Worm (Caenorhabditis elegans) whole organism, L3 larva: ENCODE measurements around the gene F54B3.4.

Experiments used
- R02D3.7 ChIP-seq: fragments of 150-350 bp; optimal IDR thresholded peaks from 2 replicates; lab custom pipeline; 2014; ENCODE audit warnings: missing biosample characterization, missing genetic modification characterization
- ZK546.5 ChIP-seq: sonication (generic microtip); optimal IDR thresholded peaks from 2 replicates; lab custom pipeline; 2017; ENCODE audit warnings: missing biosample characterization, missing genetic modification characterization
- aly-2 ChIP-seq: fragments of 150-350 bp; optimal IDR thresholded peaks from 2 replicates; lab custom pipeline; 2014; ENCODE audit warnings: missing biosample characterization, missing genetic modification characterization
- ceh-82 ChIP-seq: fragments of 150-350 bp; optimal IDR thresholded peaks from 2 replicates; lab custom pipeline; 2014; ENCODE audit warnings: missing biosample characterization, missing genetic modification characterization
- ceh-9 ChIP-seq: sonication (generic microtip); optimal IDR thresholded peaks from 2 replicates; lab custom pipeline; 2018; ENCODE audit warnings: missing biosample characterization, missing genetic modification characterization
- daf-12 ChIP-seq: fragments of 150-350 bp; optimal IDR thresholded peaks from 2 replicates; lab custom pipeline; 2014; ENCODE audit warnings: missing biosample characterization, missing genetic modification reagents, missing genetic modification characterization
- egl-5 ChIP-seq: fragments of 150-350 bp; optimal IDR thresholded peaks from 2 replicates; lab custom pipeline; 2017; ENCODE audit warnings: missing biosample characterization, missing genetic modification reagents, missing genetic modification characterization, inconsistent platforms
- elt-1 ChIP-seq: fragments of 150-350 bp; optimal IDR thresholded peaks from 2 replicates; lab custom pipeline; 2014; ENCODE audit warnings: missing biosample characterization, missing genetic modification characterization
- eor-1 ChIP-seq, 2 experiments: fragments of 150-350 bp; optimal IDR thresholded peaks; 2 replicates each; lab custom pipeline; 2014 to 2018; ENCODE audit warnings: missing biosample characterization in 2 of 2, missing genetic modification characterization in 2 of 2
- fkh-2 ChIP-seq: fragments of 150-350 bp; optimal IDR thresholded peaks from 2 replicates; lab custom pipeline; 2014; ENCODE audit warnings: missing biosample characterization, missing genetic modification reagents, missing genetic modification characterization
- fos-1 ChIP-seq: fragments of 150-350 bp; optimal IDR thresholded peaks from 2 replicates; lab custom pipeline; 2014; ENCODE audit warnings: missing biosample characterization, missing genetic modification characterization
- hmg-11 ChIP-seq: sonication (generic microtip); optimal IDR thresholded peaks from 2 replicates; lab custom pipeline; 2016; ENCODE audit warnings: missing genetic modification characterization, missing compliant biosample characterization
- lin-15B ChIP-seq: fragments of 150-350 bp; optimal IDR thresholded peaks from 2 replicates; lab custom pipeline; 2014; ENCODE audit warnings: missing biosample characterization, missing genetic modification characterization
- lsy-12 ChIP-seq: sonication (generic microtip); optimal IDR thresholded peaks from 2 replicates; lab custom pipeline; 2016; ENCODE audit warnings: mild to moderate bottlenecking, missing genetic modification characterization, missing compliant biosample characterization
- mdl-1 ChIP-seq: fragments of 150-350 bp; optimal IDR thresholded peaks from 2 replicates; lab custom pipeline; 2014; ENCODE audit warnings: missing biosample characterization, missing genetic modification characterization
- mml-1 ChIP-seq: fragments of 150-350 bp; sonication (generic microtip); optimal IDR thresholded peaks from 3 replicates; lab custom pipeline; 2014; ENCODE audit warnings: missing biosample characterization, missing genetic modification characterization
- nfya-1 ChIP-seq: sonication (generic microtip); optimal IDR thresholded peaks from 2 replicates; lab custom pipeline; 2017; ENCODE audit warnings: missing genetic modification characterization, mild to moderate bottlenecking, missing compliant biosample characterization, antibody characterized with exemption, moderate library complexity; ENCODE audit not compliant: insufficient read depth
- nhr-11 ChIP-seq: fragments of 150-350 bp; optimal IDR thresholded peaks from 2 replicates; lab custom pipeline; 2014; ENCODE audit warnings: missing biosample characterization, missing genetic modification characterization
- nhr-12 ChIP-seq: fragments of 150-350 bp; optimal IDR thresholded peaks from 2 replicates; lab custom pipeline; 2014; ENCODE audit warnings: missing biosample characterization, missing genetic modification characterization
- nhr-23 ChIP-seq: fragments of 150-350 bp; optimal IDR thresholded peaks from 2 replicates; lab custom pipeline; 2014; ENCODE audit warnings: missing biosample characterization, missing genetic modification reagents, missing genetic modification characterization
- nhr-25 ChIP-seq: sonication (generic microtip); optimal IDR thresholded peaks from 2 replicates; lab custom pipeline; 2017; ENCODE audit warnings: missing biosample characterization, missing genetic modification characterization
- nhr-28 ChIP-seq: fragments of 150-350 bp; optimal IDR thresholded peaks from 2 replicates; lab custom pipeline; 2014; ENCODE audit warnings: missing biosample characterization, missing genetic modification characterization
- nhr-43 ChIP-seq: sonication (generic microtip); optimal IDR thresholded peaks from 2 replicates; lab custom pipeline; 2016; ENCODE audit warnings: mild to moderate bottlenecking, missing genetic modification characterization, missing compliant biosample characterization; ENCODE audit not compliant: poor library complexity, severe bottlenecking
- nhr-67 ChIP-seq: fragments of 150-350 bp; optimal IDR thresholded peaks from 2 replicates; lab custom pipeline; 2014; ENCODE audit warnings: missing biosample characterization, missing genetic modification characterization
- nhr-76 ChIP-seq: fragments of 150-350 bp; sonication (generic microtip); optimal IDR thresholded peaks from 5 replicates; lab custom pipeline; 2014; ENCODE audit warnings: missing biosample characterization, missing genetic modification characterization
- pha-4 ChIP-seq: fragments of 150-350 bp; optimal IDR thresholded peaks from 2 replicates; lab custom pipeline; 2014; ENCODE audit warnings: missing biosample characterization, missing genetic modification reagents, missing genetic modification characterization
- sea-2 ChIP-seq: fragments of 150-350 bp; sonication (generic microtip); optimal IDR thresholded peaks from 4 replicates; lab custom pipeline; 2014; ENCODE audit warnings: missing biosample characterization, missing genetic modification reagents, missing genetic modification characterization
- skn-1 ChIP-seq: fragments of 150-350 bp; optimal IDR thresholded peaks from 2 replicates; lab custom pipeline; 2014; ENCODE audit warnings: missing biosample characterization, missing genetic modification characterization
- snpc-4 ChIP-seq: fragments of 150-350 bp; optimal IDR thresholded peaks from 2 replicates; lab custom pipeline; 2014; ENCODE audit warnings: missing biosample characterization, missing genetic modification characterization
- tbx-2 ChIP-seq: sonication (generic microtip); optimal IDR thresholded peaks from 2 replicates; lab custom pipeline; 2016; ENCODE audit warnings: mild to moderate bottlenecking, missing genetic modification characterization, missing compliant biosample characterization
- unc-39 ChIP-seq: sonication (generic microtip); optimal IDR thresholded peaks from 4 replicates; lab custom pipeline; 2017; ENCODE audit warnings: missing biosample characterization, missing genetic modification characterization
- unc-62 ChIP-seq: fragments of 150-350 bp; sonication (generic microtip); optimal IDR thresholded peaks from 4 replicates; lab custom pipeline; 2014; ENCODE audit warnings: missing biosample characterization, missing genetic modification reagents, missing genetic modification characterization
- zag-1 ChIP-seq: fragments of 150-350 bp; optimal IDR thresholded peaks from 2 replicates; lab custom pipeline; 2014; ENCODE audit warnings: missing biosample characterization, missing genetic modification characterization
- ztf-4 ChIP-seq: fragments of 150-350 bp; optimal IDR thresholded peaks from 2 replicates; lab custom pipeline; 2014; ENCODE audit warnings: missing biosample characterization, missing genetic modification characterization

F54B3.4 gene

ce11 chrII:10271093-10271492 is at the start of gene F54B3.4:
TSS of gene F54B3.4 (minus strand) at chrII:10271193.
- TF ChIP-seq nfya-1 (no peak), snpc-4 (tag; lab: Kevin White, UChicago) (no peak), mdl-1 (tag; lab: Kevin White, UChicago) (no peak), nhr-67 (tag; lab: Kevin White, UChicago) (no peak)

ce11 chrII:10317007-10317406 is 46.0 kb upstream of the F54B3.4 start, which contains the start of gene M02G9.4:
TSS of gene M02G9.4 (plus strand) at chrII:10317307.
- TF ChIP-seq elt-1 (tag; lab: Kevin White, UChicago) (no peak), nhr-11 (no peak), lin-15B (tag; lab: Kevin White, UChicago) (no peak), zag-1 (tag; lab: Kevin White, UChicago) (no peak), unc-62 (GFP tag; lab: Kevin White, UChicago) (no peak), mml-1 (no peak), aly-2 (tag; lab: Kevin White, UChicago) (no peak), pha-4 (tag; lab: Kevin White, UChicago) (no peak), nhr-25 (tag; lab: Kevin White, UChicago) (no peak), eor-1 (tag; optimal IDR thresholded peaks at IDR 0.05; lab: Kevin White, UChicago) (no peak), ztf-4 (tag; lab: Kevin White, UChicago) (no peak), nhr-76 (tag; lab: Kevin White, UChicago) (no peak), R02D3.7 (no peak), ceh-9 (no peak), nhr-28 (tag; lab: Kevin White, UChicago) (no peak), fos-1 (tag; lab: Kevin White, UChicago) (no peak), skn-1 (tag; lab: Kevin White, UChicago) (no peak), nhr-23 (tag; lab: Kevin White, UChicago) (no peak)

ce11 chrII:10316119-10316518 is 45.1 kb upstream of the F54B3.4 start, which contains the start of gene gcy-5:
TSS of gene gcy-5 (minus strand) at chrII:10316219.
- no peak for TF ChIP-seq nhr-28 (tag; lab: Kevin White, UChicago)
- no peak for TF ChIP-seq sea-2
- TF ChIP-seq hmg-11 (tag; lab: Kevin White, UChicago): no peak
- no peak for TF ChIP-seq nhr-12 (tag; lab: Kevin White, UChicago)
- TF ChIP-seq nhr-43 (tag; lab: Kevin White, UChicago): no peak

- TF ChIP-seq nhr-67 (tag; lab: Kevin White, UChicago) (no peak), skn-1 (tag; lab: Kevin White, UChicago) (no peak), ceh-9 (no peak), ZK546.5 (tag; lab: Kevin White, UChicago) (no peak), elt-1 (tag; lab: Kevin White, UChicago) (no peak), egl-5 (tag; lab: Kevin White, UChicago) (no peak), unc-39 (tag; lab: Kevin White, UChicago) (no peak), nhr-11 (no peak), lsy-12 (no peak), ceh-82 (tag; lab: Kevin White, UChicago) (no peak), fkh-2 (tag; lab: Kevin White, UChicago) (no peak), lin-15B (tag; lab: Kevin White, UChicago) (no peak), daf-12 (no peak), mml-1 (no peak), nhr-43 (tag; lab: Kevin White, UChicago) (no peak), nhr-12 (tag; lab: Kevin White, UChicago) (no peak), tbx-2 (tag; lab: Kevin White, UChicago) (no peak), nhr-23 (tag; lab: Kevin White, UChicago) (no peak), pha-4 (tag; lab: Kevin White, UChicago) (no peak), nfya-1 (no peak)
Observed at ce11 chrII:10315252-10315651, 44.3 kb upstream of the F54B3.4 start, which contains the start of gene idpp-8. TSS of gene idpp-8 (plus strand) at chrII:10315552.

- TF ChIP-seq nhr-25 (tag; lab: Kevin White, UChicago) (peak; percentile 28), ZK546.5 (tag; lab: Kevin White, UChicago) (no peak)
Observed at ce11 chrII:10311973-10312372, 41.0 kb upstream of the F54B3.4 start, which contains the start of gene srlf-34. TSS of gene srlf-34 (plus strand) at chrII:10312293.
